Fruit fly (Drosophila melanogaster) whole organism, larva: ENCODE data around the gene RpS21.

Source experiments
- noc ChIP-seq: fragments of 200-800 bp; sonication (Bioruptor generic); optimal IDR thresholded peaks from 3 replicates; lab custom pipeline; 2019; ENCODE audit warnings: missing biosample characterization, mild to moderate bottlenecking, missing genetic modification characterization, moderate library complexity

RpS21 gene

dm6 chr2L:2872968-2873728 is 17.3 kb downstream of the RpS21 start:
- peak; percentile 2 for TF ChIP-seq noc (tag; lab: Kevin White, UChicago)

- TF ChIP-seq noc (tag; lab: Kevin White, UChicago), result no peak
Measured at dm6 chr2L:2873729-2874127, 17.9 kb downstream of the RpS21 start.

- TF ChIP-seq noc (tag; lab: Kevin White, UChicago), result no peak
Measured at dm6 chr2L:2874185-2874541, 18.3 kb downstream of the RpS21 start, which contains the start of gene Ifrd1. Ifrd1 (minus strand) TSS chr2L:2874489.

dm6 chr2L:2874542-2875194 is 18.8 kb downstream of the RpS21 start, which contains the start of gene CG8814:
CG8814 (plus strand) TSS chr2L:2874890.
- peak; percentile 72 for TF ChIP-seq noc (tag; lab: Kevin White, UChicago)

dm6 chr2L:2878188-2878587 is 22.3 kb downstream of the RpS21 start, which contains the start of the genes Prx6a and Sbat:
Prx6a (minus strand) TSS chr2L:2878232.
Sbat (plus strand) TSS chr2L:2878344.
- TF ChIP-seq noc (tag; lab: Kevin White, UChicago), result peak; percentile 79

dm6 chr2L:2878859-2879258 is 23.0 kb downstream of the RpS21 start, which contains the start of gene RabGGTb:
RabGGTb (plus strand) TSS chr2L:2879112.
- TF ChIP-seq noc (tag; lab: Kevin White, UChicago), result peak; percentile 35

- peak; percentile 63 for TF ChIP-seq noc (tag; lab: Kevin White, UChicago)
Measured at dm6 chr2L:2882968-2883702, 27.3 kb downstream of the RpS21 start.

- TF ChIP-seq noc (tag; lab: Kevin White, UChicago), result no peak
Measured at dm6 chr2L:2883703-2884294, 27.9 kb downstream of the RpS21 start.

dm6 chr2L:2884683-2885502 is 29.0 kb downstream of the RpS21 start:
- TF ChIP-seq noc (tag; lab: Kevin White, UChicago), result no peak

dm6 chr2L:2885503-2886225 is 29.8 kb downstream of the RpS21 start, which contains the start of the genes NTPase and lilli:
NTPase (minus strand) TSS chr2L:2885850.
lilli (plus strand) TSS chr2L:2885929.
- no peak for TF ChIP-seq noc (tag; lab: Kevin White, UChicago)

- TF ChIP-seq noc (tag; lab: Kevin White, UChicago), result no peak
Measured at dm6 chr2L:2886226-2886569, 30.3 kb downstream of the RpS21 start.

dm6 chr2L:2886613-2887537 is 31.0 kb downstream of the RpS21 start:
- no peak for TF ChIP-seq noc (tag; lab: Kevin White, UChicago)
